Fruit fly (Drosophila melanogaster) whole organism, wandering third instar larva: ENCODE data around the gene lab.

Experiments used
- CG32264 ChIP-seq: fragments of 200-800 bp; sonication (Bioruptor generic); optimal IDR thresholded peaks from 2 replicates; lab custom pipeline; 2016; ENCODE audit warnings: missing biosample characterization, missing genetic modification characterization
- CG9705 ChIP-seq: fragments of 200-800 bp; sonication (Bioruptor generic); optimal IDR thresholded peaks from 2 replicates; lab custom pipeline; 2018; ENCODE audit warnings: missing biosample characterization, mild to moderate bottlenecking, missing genetic modification characterization
- Dfd ChIP-seq: fragments of >200 bp; optimal IDR thresholded peaks from 2 replicates; lab custom pipeline; 2017; ENCODE audit warnings: missing biosample characterization, missing genetic modification characterization
- Dif ChIP-seq: fragments of 200-275, 200-300 bp; sonication (Bioruptor generic); optimal IDR thresholded peaks from 2 replicates; lab custom pipeline; 2018; ENCODE audit warnings: missing biosample characterization, missing genetic modification characterization; ENCODE audit not compliant: partially characterized antibody
- Hnf4 ChIP-seq: fragments of 200-800 bp; sonication (Bioruptor generic); optimal IDR thresholded peaks from 2 replicates; lab custom pipeline; 2016; ENCODE audit warnings: missing biosample characterization, mild to moderate bottlenecking, missing genetic modification characterization
- Hr78 ChIP-seq: fragments of >200 bp; optimal IDR thresholded peaks from 2 replicates; lab custom pipeline; 2017; ENCODE audit warnings: missing biosample characterization, missing genetic modification characterization
- Hr83 ChIP-seq: fragments of 200-300 bp; sonication (Bioruptor generic); optimal IDR thresholded peaks from 2 replicates; lab custom pipeline; 2016; ENCODE audit warnings: missing biosample characterization, mild to moderate bottlenecking, missing genetic modification characterization, moderate library complexity; ENCODE audit not compliant: poor library complexity, severe bottlenecking
- Jra ChIP-seq: sonication (Bioruptor generic); optimal IDR thresholded peaks from 2 replicates; lab custom pipeline; 2016; ENCODE audit warnings: missing biosample characterization, missing genetic modification characterization
- Myc ChIP-seq: fragments of >200 bp; optimal IDR thresholded peaks from 2 replicates; lab custom pipeline; 2017
- N ChIP-seq: fragments of >200 bp; optimal IDR thresholded peaks from 2 replicates; lab custom pipeline; 2018; ENCODE audit warnings: missing biosample characterization, missing external identifiers, missing genetic modification characterization
- OdsH ChIP-seq: fragments of 200-800 bp; sonication (Bioruptor generic); optimal IDR thresholded peaks from 2 replicates; lab custom pipeline; 2016; ENCODE audit warnings: missing biosample characterization, mild to moderate bottlenecking, missing genetic modification characterization
- Rel ChIP-seq, 2 experiments: fragments of 200-800 bp; sonication (Bioruptor generic) in 1 of 2; optimal IDR thresholded peaks; 2 replicates in 1 of 2; 3 replicates in 1 of 2; lab custom pipeline; 2016 to 2019; ENCODE audit warnings: mild to moderate bottlenecking in 2 of 2, missing biosample characterization in 2 of 2, missing genetic modification characterization in 2 of 2, moderate library complexity in 1 of 2
- Sp1 ChIP-seq: fragments of 200-800 bp; sonication (Bioruptor generic); optimal IDR thresholded peaks from 3 replicates; lab custom pipeline; 2019; ENCODE audit warnings: missing biosample characterization, mild to moderate bottlenecking, missing genetic modification characterization, moderate library complexity
- Vsx2 ChIP-seq: fragments of 200-300, 225-300 bp; sonication (Bioruptor generic); optimal IDR thresholded peaks from 2 replicates; lab custom pipeline; 2018; ENCODE audit warnings: missing biosample characterization, missing genetic modification characterization; ENCODE audit not compliant: partially characterized antibody
- br ChIP-seq: fragments of 200-800 bp; sonication (Bioruptor generic); optimal IDR thresholded peaks from 2 replicates; lab custom pipeline; 2016; ENCODE audit warnings: missing biosample characterization, missing genetic modification characterization
- dsf ChIP-seq: sonication (Bioruptor generic); optimal IDR thresholded peaks from 2 replicates; lab custom pipeline; 2016; ENCODE audit warnings: missing biosample characterization, missing genetic modification characterization, borderline replicate concordance
- ey ChIP-seq: fragments of 200-800 bp; sonication (Bioruptor generic); optimal IDR thresholded peaks from 2 replicates; lab custom pipeline; 2016; ENCODE audit warnings: missing biosample characterization, missing genetic modification characterization
- fru ChIP-seq: fragments of 200-800 bp; sonication (Bioruptor generic); optimal IDR thresholded peaks from 3 replicates; lab custom pipeline; 2016; ENCODE audit warnings: missing biosample characterization, mild to moderate bottlenecking, missing genetic modification characterization
- h ChIP-seq: fragments of 200-800 bp; sonication (Bioruptor generic); optimal IDR thresholded peaks from 3 replicates; lab custom pipeline; 2016; ENCODE audit warnings: missing biosample characterization, mild to moderate bottlenecking, missing genetic modification characterization
- jim ChIP-seq: fragments of 175-275, 200-325 bp; sonication (Bioruptor generic); optimal IDR thresholded peaks from 2 replicates; lab custom pipeline; 2016; ENCODE audit warnings: missing biosample characterization, mild to moderate bottlenecking, missing genetic modification characterization
- lola ChIP-seq: fragments of >200 bp; optimal IDR thresholded peaks from 2 replicates; lab custom pipeline; 2017; ENCODE audit warnings: missing biosample characterization, missing genetic modification characterization
- psq ChIP-seq: fragments of 200-800 bp; sonication (Bioruptor generic); optimal IDR thresholded peaks from 3 replicates; lab custom pipeline; 2017; ENCODE audit warnings: missing biosample characterization, mild to moderate bottlenecking, missing genetic modification characterization, moderate library complexity
- rgr ChIP-seq: fragments of 200-800 bp; sonication (Bioruptor generic); optimal IDR thresholded peaks from 3 replicates; lab custom pipeline; 2016; ENCODE audit warnings: missing biosample characterization, mild to moderate bottlenecking, missing genetic modification characterization
- sage ChIP-seq: fragments of 200-800 bp; sonication (Bioruptor generic); optimal IDR thresholded peaks from 2 replicates; lab custom pipeline; 2016; ENCODE audit warnings: missing biosample characterization, mild to moderate bottlenecking, missing genetic modification characterization
- sv ChIP-seq: fragments of 200-800 bp; sonication (Bioruptor generic); optimal IDR thresholded peaks from 3 replicates; lab custom pipeline; 2016; ENCODE audit warnings: missing biosample characterization, missing genetic modification characterization
- woc ChIP-seq: sonication (Bioruptor generic); optimal IDR thresholded peaks from 2 replicates; lab custom pipeline; 2016; ENCODE audit warnings: missing biosample characterization, mild to moderate bottlenecking, missing genetic modification characterization

The lab gene

DNA sequence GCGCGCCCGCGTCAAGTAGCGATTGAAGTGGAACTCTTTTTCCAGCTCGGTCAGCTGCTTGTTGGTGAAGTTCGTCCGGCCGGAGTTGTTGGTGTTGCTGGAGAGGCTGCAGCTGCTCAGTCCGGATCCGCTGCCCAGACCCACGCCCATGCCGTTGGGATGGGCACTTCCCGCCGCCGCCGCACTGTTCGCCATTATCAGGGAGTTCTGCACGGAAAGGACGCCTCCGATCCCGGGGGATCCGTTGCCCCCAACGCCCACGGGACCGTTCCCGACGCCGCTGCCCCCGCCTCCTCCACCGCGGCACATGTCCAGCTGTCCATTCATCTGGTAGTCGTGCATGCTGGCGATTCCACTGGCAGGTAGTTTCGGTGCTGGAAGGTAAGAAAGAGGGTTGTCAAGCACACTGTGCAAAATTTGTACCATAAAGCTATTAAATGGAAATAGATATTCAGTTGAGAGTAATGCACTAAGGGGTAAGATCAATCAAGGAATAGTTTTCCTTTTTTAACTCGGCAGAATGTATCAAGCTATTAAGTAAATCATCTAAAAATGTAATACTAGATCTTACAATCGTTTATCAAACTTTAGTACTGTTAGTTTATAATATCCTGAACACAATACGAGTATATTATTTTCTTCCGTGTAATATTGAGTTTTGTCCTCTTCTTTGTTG lies 15.6 kb downstream of the lab start:
- TF ChIP-seq Dfd, result peak; percentile 98
- TF ChIP-seq Hnf4 (GFP tag; lab: Kevin White, UChicago), result no peak

DNA sequence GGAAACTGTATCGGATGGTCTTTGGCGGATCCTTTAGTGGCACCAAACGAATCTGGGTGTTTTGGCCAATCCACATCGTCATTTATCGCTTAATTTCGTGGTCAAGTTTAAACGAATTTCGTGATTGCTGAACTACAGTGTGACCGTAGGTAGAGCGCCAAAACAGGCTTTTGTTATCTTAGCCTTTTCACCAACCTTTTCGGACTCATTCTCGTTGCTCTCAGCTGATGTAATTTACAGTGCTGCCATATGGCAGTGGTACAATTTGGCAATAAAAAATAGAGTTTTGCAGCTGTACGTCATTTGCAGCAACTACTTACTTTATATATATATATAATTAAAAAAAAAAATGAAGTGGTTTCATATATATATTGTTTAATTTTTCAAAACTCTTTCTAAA lies 18.4 kb downstream of the lab start, which contains the start of gene agt:
Gene agt (minus strand): TSS at position 160 of the 400 bp plus-strand sequence.
- no peak for TF ChIP-seq br (GFP tag; lab: Kevin White, UChicago)
- no peak for TF ChIP-seq CG9705
- no peak for TF ChIP-seq jim (GFP tag; lab: Kevin White, UChicago)
- no peak for TF ChIP-seq psq
- peak; percentile 74 for TF ChIP-seq Myc (lab: Kevin White, UChicago)
- TF ChIP-seq Rel (GFP tag; optimal IDR thresholded peaks at IDR 0.05; lab: Kevin White, UChicago), result no peak
- peak; percentile 45 for TF ChIP-seq Rel (tag; optimal IDR thresholded peaks at IDR 0.05; lab: Kevin White, UChicago)
- no peak for TF ChIP-seq woc (GFP tag; lab: Kevin White, UChicago)
- TF ChIP-seq, all 38 proteins: peak for 2

DNA sequence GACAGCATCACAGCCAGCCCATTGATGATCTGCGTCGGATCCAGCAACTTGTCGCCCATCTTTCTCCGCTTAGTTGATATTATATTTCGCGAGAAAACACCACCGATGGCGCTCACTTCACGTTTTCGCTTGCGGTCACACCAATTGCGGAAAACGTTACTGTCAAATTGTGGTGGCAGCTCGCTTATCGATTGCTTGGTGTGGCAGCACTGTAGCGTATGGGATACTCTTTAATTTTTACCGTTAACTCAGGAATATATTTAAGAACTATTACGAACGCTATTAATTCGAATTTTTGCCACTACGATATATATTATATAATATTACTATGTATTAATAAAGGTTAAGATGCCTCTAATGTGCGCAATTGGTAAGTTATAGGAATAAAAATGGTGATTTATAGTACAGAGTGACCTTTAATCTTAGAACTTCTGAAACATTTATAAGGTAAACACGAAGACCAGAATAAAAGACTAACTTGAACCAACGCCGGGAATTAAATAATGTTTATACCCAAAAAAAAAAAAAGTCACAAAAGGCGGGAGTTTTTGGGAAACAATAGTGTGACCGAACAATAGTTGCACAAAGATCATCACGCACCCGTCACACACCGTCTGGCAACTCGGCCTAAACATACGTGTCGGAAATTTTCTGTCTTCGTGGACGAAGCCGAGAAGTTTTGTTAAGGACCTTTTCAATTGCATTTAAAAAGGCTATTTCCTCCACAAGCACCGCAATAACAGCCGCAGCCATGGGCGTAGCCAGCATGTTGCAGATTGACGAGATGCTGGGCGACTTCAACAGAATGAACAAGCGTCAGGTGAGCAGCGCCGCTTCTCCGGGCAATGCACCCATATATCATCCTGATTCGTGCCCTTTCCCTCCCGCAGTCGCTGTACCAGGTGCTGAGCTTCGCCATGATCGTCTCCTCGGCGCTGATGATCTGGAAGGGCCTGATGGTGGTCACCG lies 20.8 kb downstream of the lab start, which contains the start of the genes CG1307 and twr:
Gene CG1307 (minus strand): TSS at position 165 of the 969 bp plus-strand sequence.
Gene twr (plus strand): TSS at position 605 of the 969 bp plus-strand sequence.
- no peak for TF ChIP-seq Myc (lab: Kevin White, UChicago)
- peak; percentile 5 for TF ChIP-seq Hr83 (GFP tag; lab: Kevin White, UChicago)

DNA sequence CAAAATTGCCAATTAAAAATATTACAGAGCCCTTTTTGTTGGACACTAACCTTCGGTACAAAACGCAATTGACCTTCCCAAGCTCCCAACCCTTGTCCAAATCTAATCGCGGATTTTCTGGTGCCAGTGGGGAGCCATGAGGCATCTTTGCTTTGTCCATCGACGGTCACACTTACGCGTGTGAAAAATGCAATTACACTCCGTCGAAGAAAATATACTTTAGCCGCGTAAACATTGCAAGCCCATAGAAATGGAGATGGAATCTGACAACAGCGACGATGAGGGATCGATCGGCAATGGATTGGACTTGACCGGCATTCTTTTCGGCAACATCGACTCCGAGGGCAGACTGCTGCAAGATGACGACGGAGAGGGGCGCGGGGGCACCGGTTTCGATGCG lies 31.6 kb downstream of the lab start, which contains the start of gene Taf1:
Gene Taf1 (plus strand): TSS at position 150 of the 400 bp plus-strand sequence.
- TF ChIP-seq fru (GFP tag; lab: Kevin White, UChicago) (no peak), Myc (lab: Kevin White, UChicago) (peak; percentile 65)

DNA sequence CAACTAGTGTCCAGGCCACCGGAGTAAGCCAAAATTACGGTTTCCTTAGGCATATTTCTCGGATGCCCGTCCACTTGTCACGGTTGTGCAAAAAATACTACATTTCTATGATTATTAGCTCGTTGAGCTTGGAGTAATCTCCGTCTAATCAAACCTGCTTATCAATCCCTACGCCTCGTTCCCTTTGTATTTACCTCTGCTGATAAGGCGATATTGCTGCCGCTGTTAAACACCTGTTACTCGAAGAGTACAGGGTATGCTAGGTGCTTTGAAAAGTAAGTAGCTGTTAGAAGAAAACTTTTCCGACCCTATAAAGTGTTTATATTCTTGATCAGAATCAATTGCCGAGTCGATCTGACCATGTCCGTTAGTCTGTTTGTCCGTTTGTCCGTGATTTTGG lies 34.1 kb downstream of the lab start, which contains the start of gene Ass:
Gene Ass (minus strand): TSS at position 101 of the 400 bp plus-strand sequence.
- TF ChIP-seq rgr (no peak), Sp1 (GFP tag; lab: Kevin White, UChicago) (no peak), CG32264 (GFP tag; lab: Kevin White, UChicago) (no peak), Rel (GFP tag; optimal IDR thresholded peaks at IDR 0.05; lab: Kevin White, UChicago) (no peak), Rel (tag; optimal IDR thresholded peaks at IDR 0.05; lab: Kevin White, UChicago) (no peak), jim (GFP tag; lab: Kevin White, UChicago) (no peak), Myc (lab: Kevin White, UChicago) (no peak), br (GFP tag; lab: Kevin White, UChicago) (no peak)

DNA sequence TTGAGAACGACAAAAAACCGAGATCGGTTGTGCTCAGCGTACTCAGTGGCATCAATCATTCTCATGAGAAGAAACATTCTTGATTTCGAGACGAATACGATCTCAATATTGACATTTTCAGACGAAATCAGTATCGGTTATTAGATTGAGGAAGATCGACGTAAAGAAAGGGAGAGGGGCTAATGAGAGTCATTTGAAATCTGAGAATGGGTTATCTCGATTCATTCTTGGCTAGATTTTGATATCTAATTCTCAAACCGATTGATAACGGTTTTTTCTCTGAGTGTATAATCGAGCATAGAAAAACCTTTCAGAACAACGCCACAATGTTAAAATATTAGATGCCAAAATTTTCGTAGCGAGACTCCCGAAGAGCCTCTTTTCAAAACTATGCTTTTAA lies 37.5 kb downstream of the lab start, which contains the start of gene CG31286:
Gene CG31286 (plus strand): TSS at position 301 of the 400 bp plus-strand sequence.
- no peak for TF ChIP-seq Hr83 (GFP tag; lab: Kevin White, UChicago)
- no peak for TF ChIP-seq sv (GFP tag; lab: Kevin White, UChicago)
- no peak for TF ChIP-seq Hnf4 (GFP tag; lab: Kevin White, UChicago)
- TF ChIP-seq Vsx2, result no peak
- no peak for TF ChIP-seq br (GFP tag; lab: Kevin White, UChicago)
- no peak for TF ChIP-seq sage (GFP tag; lab: Kevin White, UChicago)
- no peak for TF ChIP-seq N (GFP tag; lab: Kevin White, UChicago)
- no peak for TF ChIP-seq ey (GFP tag; lab: Kevin White, UChicago)
- TF ChIP-seq jim (GFP tag; lab: Kevin White, UChicago), result no peak
- no peak for TF ChIP-seq lola (GFP tag; lab: Kevin White, UChicago)
- no peak for TF ChIP-seq Jra
- no peak for TF ChIP-seq Dfd
- no peak for TF ChIP-seq Sp1 (GFP tag; lab: Kevin White, UChicago)
- TF ChIP-seq rgr, result no peak
- TF ChIP-seq, all 38 proteins: peak for 0

DNA sequence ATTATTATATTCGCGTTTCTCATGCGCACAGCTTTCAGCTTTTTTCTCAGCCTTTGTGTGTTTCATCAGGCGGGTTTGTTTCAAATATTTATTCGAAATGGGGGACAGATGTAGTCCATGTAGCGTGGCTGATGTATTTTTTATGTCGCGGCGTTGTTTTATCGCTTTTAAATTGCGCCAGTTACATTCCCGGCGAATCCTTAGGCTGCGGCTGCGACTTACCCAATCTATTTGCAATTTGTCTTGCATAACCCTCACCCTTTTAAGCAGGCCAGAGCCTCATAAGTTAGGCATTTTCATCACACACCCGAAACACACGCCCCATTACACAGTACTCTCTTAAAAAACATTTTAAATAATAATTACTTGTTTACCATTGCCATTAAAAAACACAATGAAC lies 48.5 kb downstream of the lab start, which contains the start of gene sunz:
Gene sunz (plus strand): TSS at position 301 of the 400 bp plus-strand sequence.
- TF ChIP-seq Rel (GFP tag; optimal IDR thresholded peaks at IDR 0.05; lab: Kevin White, UChicago) (no peak), Rel (tag; optimal IDR thresholded peaks at IDR 0.05; lab: Kevin White, UChicago) (no peak), CG9705 (no peak), psq (no peak), Dfd (no peak), CG32264 (GFP tag; lab: Kevin White, UChicago) (no peak), jim (GFP tag; lab: Kevin White, UChicago) (no peak), Sp1 (GFP tag; lab: Kevin White, UChicago) (no peak), Myc (lab: Kevin White, UChicago) (no peak), h (GFP tag; lab: Kevin White, UChicago) (no peak), OdsH (GFP tag; lab: Kevin White, UChicago) (no peak), Dif (GFP tag; lab: Kevin White, UChicago) (no peak), Hr78 (GFP tag; lab: Kevin White, UChicago) (no peak), woc (GFP tag; lab: Kevin White, UChicago) (no peak), dsf (GFP tag; lab: Kevin White, UChicago) (no peak)
